Fruit fly (Drosophila melanogaster): ENCODE results near the gene CG13970.

Gene CG13970

DNA sequence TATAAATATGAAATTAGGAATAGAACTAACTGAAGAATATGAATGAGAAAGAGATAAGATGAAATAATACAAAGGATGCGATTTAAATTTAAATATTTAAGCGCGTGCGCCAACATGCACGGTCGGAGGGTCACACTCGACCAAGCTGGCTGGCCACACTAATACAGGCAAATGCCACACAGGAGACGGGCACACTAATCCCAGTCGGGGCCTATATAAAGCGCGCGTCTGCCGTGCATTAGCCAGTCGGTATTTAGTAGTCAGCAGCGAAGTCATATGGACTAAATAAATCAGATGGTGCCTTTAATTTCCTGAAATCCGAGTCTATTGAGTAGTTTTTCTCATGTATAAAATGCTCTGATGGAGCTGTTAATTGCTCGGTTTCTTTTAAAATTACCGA lies 44.4 kb upstream of the CG13970 start (continued):
- no peak for TF ChIP-seq Eip74EF (GFP tag; optimal IDR thresholded peaks at IDR 0.05)
- no peak for TF ChIP-seq aop (GFP tag; IDR thresholded peaks at IDR 0.05)
- peak; percentile 70 for TF ChIP-seq Hmr (GFP tag; optimal IDR thresholded peaks at IDR 0.05)
- TF ChIP-seq pita (GFP tag; optimal IDR thresholded peaks at IDR 0.05): no peak
- no peak for TF ChIP-seq BtbVII (GFP tag; optimal IDR thresholded peaks at IDR 0.05)
- peak; percentile 31; the same call in 1 of the 3 replicates for TF ChIP-seq Doc3 (GFP tag; IDR thresholded peaks at IDR 0.05; ENCODE audit: partially characterized antibody)
- no peak for TF ChIP-seq CG2120 (GFP tag; optimal IDR thresholded peaks at IDR 0.05)
- TF ChIP-seq da (GFP tag; optimal IDR thresholded peaks at IDR 0.05): no peak
- TF ChIP-seq CG1233 (GFP tag; optimal IDR thresholded peaks at IDR 0.05): no peak
- no peak for TF ChIP-seq Dfd (GFP tag; optimal IDR thresholded peaks at IDR 0.05)
- no peak for TF ChIP-seq Asciz (GFP tag; optimal IDR thresholded peaks at IDR 0.05)
- TF ChIP-seq CG8765 (GFP tag; IDR thresholded peaks at IDR 0.05): no peak
- peak; percentile 15 for TF ChIP-seq NfI (GFP tag; optimal IDR thresholded peaks at IDR 0.05)
- TF ChIP-seq CG1602 (GFP tag; optimal IDR thresholded peaks at IDR 0.05): no peak
- TF ChIP-seq CkIIα-i1 (GFP tag; IDR thresholded peaks at IDR 0.05): no peak
- no peak for TF ChIP-seq hbn (GFP tag; IDR thresholded peaks at IDR 0.05; ENCODE audit: partially characterized antibody)
- TF ChIP-seq Chrac-16 (GFP tag; optimal IDR thresholded peaks at IDR 0.05): no peak
- peak; percentile 14 for TF ChIP-seq Myb (GFP tag; optimal IDR thresholded peaks at IDR 0.05)
- no peak for TF ChIP-seq MTF-1 (GFP tag; optimal IDR thresholded peaks at IDR 0.05; ENCODE audit: borderline replicate concordance)
- TF ChIP-seq HmgD (GFP tag; optimal IDR thresholded peaks at IDR 0.05): peak; percentile 29
- TF ChIP-seq tup (GFP tag; optimal IDR thresholded peaks at IDR 0.05): no peak
- TF ChIP-seq NC2β (GFP tag; optimal IDR thresholded peaks at IDR 0.05): peak; percentile 59
- 0 out of 2 replicates have a peak, but pooled peaks have one; percentile 8 for TF ChIP-seq ham (GFP tag; IDR thresholded peaks at IDR 0.05)
- TF ChIP-seq lab (GFP tag; optimal IDR thresholded peaks at IDR 0.05): peak; percentile 27
- TF ChIP-seq CG13894 (tag; optimal IDR thresholded peaks at IDR 0.05): peak; percentile 19
- TF ChIP-seq en (GFP tag; optimal IDR thresholded peaks at IDR 0.05): no peak
- TF ChIP-seq toy (GFP tag; IDR thresholded peaks at IDR 0.05): no peak
- peak; percentile 21; the same call in 1 of the 2 replicates for TF ChIP-seq onecut (GFP tag; IDR thresholded peaks at IDR 0.05)
- no peak for TF ChIP-seq D19B (GFP tag; optimal IDR thresholded peaks at IDR 0.05)
- no peak for TF ChIP-seq CG15696 (tag; optimal IDR thresholded peaks at IDR 0.05)
- TF ChIP-seq mld (GFP tag; IDR thresholded peaks at IDR 0.05; ENCODE audit: partially characterized antibody): peak; percentile 61; the same call in 1 of the 3 replicates
- no peak for TF ChIP-seq CG2875 (GFP tag; optimal IDR thresholded peaks at IDR 0.05)
- no peak for TF ChIP-seq CG31224 (GFP tag; IDR thresholded peaks at IDR 0.05)
- TF ChIP-seq slp2 (GFP tag; optimal IDR thresholded peaks at IDR 0.05): no peak
- TF ChIP-seq CG6813 (GFP tag; optimal IDR thresholded peaks at IDR 0.05): no peak
- no peak for TF ChIP-seq NK7.1 (GFP tag; optimal IDR thresholded peaks at IDR 0.05)
- TF ChIP-seq ci (GFP tag; IDR thresholded peaks at IDR 0.05): peak; percentile 76
- TF ChIP-seq chm (GFP tag; IDR thresholded peaks at IDR 0.05): peak; percentile 19
- no peak for TF ChIP-seq Meics (GFP tag; optimal IDR thresholded peaks at IDR 0.05)
- TF ChIP-seq ftz-f1 (GFP tag; optimal IDR thresholded peaks at IDR 0.05): no peak
- TF ChIP-seq Bdp1 (GFP tag; optimal IDR thresholded peaks at IDR 0.05): no peak
- TF ChIP-seq CG10654 (GFP tag; optimal IDR thresholded peaks at IDR 0.05): no peak
- no peak for TF ChIP-seq CG4820 (GFP tag; optimal IDR thresholded peaks at IDR 0.05)
- TF ChIP-seq CG11093 (GFP tag; IDR thresholded peaks at IDR 0.05): no peak
- TF ChIP-seq Atf6 (GFP tag; IDR thresholded peaks at IDR 0.05): no peak
- TF ChIP-seq CG6854 (GFP tag; optimal IDR thresholded peaks at IDR 0.05): no peak
- TF ChIP-seq CG2678 (tag; optimal IDR thresholded peaks at IDR 0.05): no peak
- TF ChIP-seq CG14710 (tag; optimal IDR thresholded peaks at IDR 0.05): peak; percentile 60
- no peak for TF ChIP-seq CG3281 (GFP tag; optimal IDR thresholded peaks at IDR 0.05)
- 0 out of 2 replicates have a peak, but pooled peaks have one; percentile 8 for TF ChIP-seq CG17328 (GFP tag; IDR thresholded peaks at IDR 0.05)
- TF ChIP-seq Dbx (GFP tag; IDR thresholded peaks at IDR 0.05): peak; percentile 47; the same call in 2 of the 3 replicates

All from whole organism, embryonic.